Fruit fly (Drosophila melanogaster): ENCODE measurements around the gene L2HGDH.

- TF ChIP-seq pan (optimal IDR thresholded peaks at IDR 0.05) (no peak), EcR (GFP tag; optimal IDR thresholded peaks at IDR 0.05) (no peak), usp (GFP tag; optimal IDR thresholded peaks at IDR 0.05) (no peak), Dll (optimal IDR thresholded peaks at IDR 0.05) (no peak)
Measured at dm6 chr2L:18951674-18952073, 22.6 kb downstream of the L2HGDH start, which contains the start of gene Nedd8.

Data from whole organism.